Worm (Caenorhabditis elegans) whole organism, L3 larva: Measurements from ENCODE around the gene cpna-1.

Source experiments
- aly-2 ChIP-seq: fragments of 150-350 bp; optimal IDR thresholded peaks from 2 replicates; lab custom pipeline; 2014; ENCODE audit warnings: missing biosample characterization, missing genetic modification characterization
- ama-1 ChIP-seq: fragments of 150-350 bp; optimal IDR thresholded peaks from 2 replicates; lab custom pipeline; 2018
- ceh-16 ChIP-seq: sonication (generic microtip); optimal IDR thresholded peaks from 2 replicates; lab custom pipeline; 2017; ENCODE audit warnings: missing biosample characterization, missing genetic modification characterization
- ceh-82 ChIP-seq: fragments of 150-350 bp; optimal IDR thresholded peaks from 2 replicates; lab custom pipeline; 2014; ENCODE audit warnings: missing biosample characterization, missing genetic modification characterization
- egl-5 ChIP-seq: fragments of 150-350 bp; optimal IDR thresholded peaks from 2 replicates; lab custom pipeline; 2017; ENCODE audit warnings: missing biosample characterization, missing genetic modification reagents, missing genetic modification characterization, inconsistent platforms
- elt-3 ChIP-seq, 3 experiments: fragments of 150-350 bp in 1 of 3; sonication (generic microtip) in 2 of 3; optimal IDR thresholded peaks; 2 replicates in 2 of 3; 4 replicates in 1 of 3; lab custom pipeline; 2014 to 2017; ENCODE audit warnings: missing biosample characterization in 3 of 3, missing genetic modification characterization in 3 of 3
- eor-1 ChIP-seq, 2 experiments: fragments of 150-350 bp; optimal IDR thresholded peaks; 2 replicates each; lab custom pipeline; 2014 to 2018; ENCODE audit warnings: missing biosample characterization in 2 of 2, missing genetic modification characterization in 2 of 2
- hmg-11 ChIP-seq: sonication (generic microtip); optimal IDR thresholded peaks from 2 replicates; lab custom pipeline; 2016; ENCODE audit warnings: missing genetic modification characterization, missing compliant biosample characterization
- jun-1 ChIP-seq: fragments of 150-350 bp; optimal IDR thresholded peaks from 2 replicates; lab custom pipeline; 2014; ENCODE audit warnings: missing biosample characterization, missing genetic modification reagents, missing genetic modification characterization
- lin-15B ChIP-seq: fragments of 150-350 bp; optimal IDR thresholded peaks from 2 replicates; lab custom pipeline; 2014; ENCODE audit warnings: missing biosample characterization, missing genetic modification characterization
- lin-39 ChIP-seq: fragments of 150-350 bp; optimal IDR thresholded peaks from 2 replicates; lab custom pipeline; 2018; ENCODE audit warnings: missing biosample characterization, missing genetic modification reagents, missing genetic modification characterization
- mml-1 ChIP-seq: fragments of 150-350 bp; sonication (generic microtip); optimal IDR thresholded peaks from 3 replicates; lab custom pipeline; 2014; ENCODE audit warnings: missing biosample characterization, missing genetic modification characterization
- nfya-1 ChIP-seq: sonication (generic microtip); optimal IDR thresholded peaks from 2 replicates; lab custom pipeline; 2017; ENCODE audit warnings: missing genetic modification characterization, mild to moderate bottlenecking, missing compliant biosample characterization, antibody characterized with exemption, moderate library complexity; ENCODE audit not compliant: insufficient read depth
- nhr-11 ChIP-seq: fragments of 150-350 bp; optimal IDR thresholded peaks from 2 replicates; lab custom pipeline; 2014; ENCODE audit warnings: missing biosample characterization, missing genetic modification characterization
- nhr-23 ChIP-seq: fragments of 150-350 bp; optimal IDR thresholded peaks from 2 replicates; lab custom pipeline; 2014; ENCODE audit warnings: missing biosample characterization, missing genetic modification reagents, missing genetic modification characterization
- nhr-25 ChIP-seq: sonication (generic microtip); optimal IDR thresholded peaks from 2 replicates; lab custom pipeline; 2017; ENCODE audit warnings: missing biosample characterization, missing genetic modification characterization
- nhr-28 ChIP-seq: fragments of 150-350 bp; optimal IDR thresholded peaks from 2 replicates; lab custom pipeline; 2014; ENCODE audit warnings: missing biosample characterization, missing genetic modification characterization
- nhr-67 ChIP-seq: fragments of 150-350 bp; optimal IDR thresholded peaks from 2 replicates; lab custom pipeline; 2014; ENCODE audit warnings: missing biosample characterization, missing genetic modification characterization
- pqm-1 ChIP-seq: fragments of 150-350 bp; optimal IDR thresholded peaks from 2 replicates; lab custom pipeline; 2017; ENCODE audit warnings: missing biosample characterization, missing genetic modification characterization, inconsistent platforms
- skn-1 ChIP-seq: fragments of 150-350 bp; optimal IDR thresholded peaks from 2 replicates; lab custom pipeline; 2014; ENCODE audit warnings: missing biosample characterization, missing genetic modification characterization
- snpc-4 ChIP-seq: fragments of 150-350 bp; optimal IDR thresholded peaks from 2 replicates; lab custom pipeline; 2014; ENCODE audit warnings: missing biosample characterization, missing genetic modification characterization
- tbx-2 ChIP-seq: sonication (generic microtip); optimal IDR thresholded peaks from 2 replicates; lab custom pipeline; 2016; ENCODE audit warnings: mild to moderate bottlenecking, missing genetic modification characterization, missing compliant biosample characterization
- zag-1 ChIP-seq: fragments of 150-350 bp; optimal IDR thresholded peaks from 2 replicates; lab custom pipeline; 2014; ENCODE audit warnings: missing biosample characterization, missing genetic modification characterization
- ztf-11 ChIP-seq: fragments of 150-350 bp; optimal IDR thresholded peaks from 2 replicates; lab custom pipeline; 2014; ENCODE audit warnings: missing biosample characterization, missing genetic modification characterization
- ztf-4 ChIP-seq: fragments of 150-350 bp; optimal IDR thresholded peaks from 2 replicates; lab custom pipeline; 2014; ENCODE audit warnings: missing biosample characterization, missing genetic modification characterization

Gene cpna-1

DNA sequence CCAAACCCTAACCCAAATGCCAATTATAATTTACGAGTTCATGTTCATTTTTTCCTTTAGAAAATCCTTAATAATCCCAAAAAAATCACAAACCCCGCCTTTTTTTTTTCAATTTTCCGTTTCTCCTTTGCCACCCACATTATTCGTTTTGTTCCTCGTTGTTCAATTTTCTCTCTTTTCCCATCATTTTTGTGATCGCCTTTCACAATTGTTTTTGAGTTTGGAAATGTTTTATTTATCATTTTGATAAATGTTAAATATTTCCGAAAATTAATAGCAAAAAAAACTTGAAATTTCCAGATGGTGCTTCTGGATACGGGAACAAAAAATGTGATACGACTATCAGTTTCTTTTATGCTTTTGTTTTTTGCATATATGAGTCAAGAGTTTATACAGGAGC, 28.9 kb downstream of the cpna-1 start, which contains the start of gene F31D5.2:
F31D5.2 (plus strand) TSS at position 301 of the 400 bp plus-strand sequence.
- no peak for TF ChIP-seq egl-5
- no peak for TF ChIP-seq tbx-2 (tag; lab: Kevin White, UChicago)
- no peak for TF ChIP-seq aly-2
- TF ChIP-seq nhr-11 (tag; lab: Kevin White, UChicago): no peak
- TF ChIP-seq eor-1 (tag; optimal IDR thresholded peaks at IDR 0.05; lab: Kevin White, UChicago): no peak
- TF ChIP-seq skn-1 (tag; lab: Kevin White, UChicago): no peak
- TF ChIP-seq pqm-1 (tag; lab: Kevin White, UChicago): no peak
- no peak for TF ChIP-seq snpc-4 (tag; lab: Kevin White, UChicago)
- TF ChIP-seq jun-1 (tag; lab: Kevin White, UChicago): no peak
- no peak for TF ChIP-seq nhr-28 (tag; lab: Kevin White, UChicago)
- TF ChIP-seq zag-1: no peak
- TF ChIP-seq nhr-23 (tag; lab: Kevin White, UChicago): no peak

DNA sequence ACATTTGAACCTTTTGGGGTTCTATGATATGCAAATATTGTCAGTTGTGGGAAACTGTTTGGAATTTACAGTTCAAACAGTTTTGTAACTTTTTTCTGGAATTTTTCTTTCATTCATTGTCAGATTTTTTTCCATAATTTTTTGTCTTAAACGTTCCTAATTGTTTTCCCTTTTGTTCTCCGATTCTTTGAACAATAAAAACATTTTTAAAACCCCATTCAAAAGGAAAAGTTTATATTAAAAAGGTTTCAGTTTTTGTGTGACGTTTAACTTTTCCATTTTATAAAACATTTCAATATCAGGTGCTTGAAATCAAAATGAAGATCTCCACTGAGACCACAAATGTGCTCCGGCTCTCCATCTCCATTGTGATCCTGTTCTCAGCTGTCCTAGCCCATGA, 32.6 kb downstream of the cpna-1 start, which contains the start of gene F31D5.1:
F31D5.1 (plus strand) TSS at position 301 of the 400 bp plus-strand sequence.
- no peak for TF ChIP-seq nhr-11 (tag; lab: Kevin White, UChicago)
- TF ChIP-seq nhr-67: no peak
- no peak for TF ChIP-seq ceh-16 (tag; lab: Kevin White, UChicago)
- TF ChIP-seq elt-3 (tag; optimal IDR thresholded peaks at IDR 0.05; lab: Kevin White, UChicago): no peak
- TF ChIP-seq nhr-28 (tag; lab: Kevin White, UChicago): no peak
- no peak for TF ChIP-seq nhr-23 (tag; lab: Kevin White, UChicago)
- no peak for TF ChIP-seq ztf-11
- TF ChIP-seq skn-1 (tag; lab: Kevin White, UChicago): no peak
- TF ChIP-seq ceh-82: no peak
- TF ChIP-seq nfya-1 (tag; lab: Kevin White, UChicago): no peak
- no peak for TF ChIP-seq lin-15B

DNA sequence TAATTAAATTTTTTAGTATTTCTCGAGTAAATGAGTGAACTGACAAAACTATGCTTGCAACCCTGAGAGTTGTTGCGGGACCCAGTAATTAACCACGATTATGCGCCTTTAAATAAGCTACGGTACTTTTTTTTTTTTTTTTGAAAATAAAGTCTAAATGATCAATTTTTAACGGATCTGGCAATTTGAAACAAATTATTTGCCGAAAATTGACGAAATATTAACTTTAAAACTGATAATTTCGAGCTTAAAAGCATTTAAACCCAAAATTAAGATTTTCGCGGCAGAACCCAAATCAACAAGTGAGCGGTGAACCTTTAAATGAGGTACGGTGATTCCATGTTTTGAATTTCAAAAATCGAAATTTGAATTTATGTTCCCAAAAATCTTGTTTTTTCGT, 36.0 kb downstream of the cpna-1 start:
- TF ChIP-seq ama-1 (lab: Kevin White, UChicago): no peak
- TF ChIP-seq ztf-4 (tag; lab: Kevin White, UChicago): no peak
- no peak for TF ChIP-seq ceh-16 (tag; lab: Kevin White, UChicago)
- no peak for TF ChIP-seq mml-1

DNA sequence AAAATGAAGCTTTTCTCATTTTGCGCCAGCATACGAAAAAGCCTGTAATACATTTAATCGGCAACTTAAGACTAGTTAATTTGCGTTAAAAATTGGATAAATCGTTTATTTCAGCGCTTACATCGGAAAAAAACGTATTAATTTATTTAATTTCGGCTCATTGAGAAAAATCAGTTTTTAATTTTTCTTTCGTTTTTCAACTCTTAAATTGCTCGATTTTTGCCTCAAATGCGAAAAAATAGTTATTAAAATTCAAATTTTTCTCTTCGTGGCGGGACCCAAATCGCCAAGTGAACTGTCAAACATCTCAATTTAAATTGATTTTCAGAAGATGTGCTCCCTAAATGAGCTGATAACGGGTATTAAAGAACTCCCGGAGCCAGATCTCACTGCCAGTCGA, 36.5 kb downstream of the cpna-1 start, which contains the start of gene C16A11.5:
C16A11.5 (plus strand) TSS at position 323 of the 400 bp plus-strand sequence.
- TF ChIP-seq nhr-25 (tag; lab: Kevin White, UChicago): no peak
- no peak for TF ChIP-seq lin-15B
- TF ChIP-seq nhr-67: no peak
- TF ChIP-seq lin-39 (tag; lab: Kevin White, UChicago): no peak

DNA sequence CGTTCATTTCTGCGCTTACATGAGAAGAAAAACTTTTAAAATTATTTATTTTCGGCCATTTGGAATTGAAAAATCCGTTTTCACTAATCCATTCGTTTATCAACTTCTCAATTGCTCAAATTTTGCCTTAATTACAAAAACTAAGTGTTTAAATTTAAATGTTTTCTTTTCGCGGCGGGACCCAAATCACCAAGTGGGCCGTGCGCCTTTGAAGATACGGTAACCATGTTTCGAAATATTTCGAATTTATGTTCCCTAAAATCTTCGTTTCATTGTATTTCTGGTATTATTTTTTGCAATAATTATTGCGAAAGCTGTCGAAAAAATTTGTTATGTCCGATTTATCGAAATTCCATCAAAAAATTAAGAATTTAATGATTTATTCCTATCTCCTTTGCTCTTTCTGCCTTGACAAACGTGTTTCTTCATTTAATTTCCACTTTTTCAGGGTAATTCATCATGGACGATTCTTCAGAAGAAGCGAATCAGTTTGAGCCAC, 40.2 kb downstream of the cpna-1 start, which contains the start of gene C16A11.4:
C16A11.4 (plus strand) TSS at position 449 of the 499 bp plus-strand sequence.
- TF ChIP-seq eor-1 (tag; optimal IDR thresholded peaks at IDR 0.05; lab: Kevin White, UChicago): no peak
- TF ChIP-seq, all 47 proteins: peak for 0

DNA sequence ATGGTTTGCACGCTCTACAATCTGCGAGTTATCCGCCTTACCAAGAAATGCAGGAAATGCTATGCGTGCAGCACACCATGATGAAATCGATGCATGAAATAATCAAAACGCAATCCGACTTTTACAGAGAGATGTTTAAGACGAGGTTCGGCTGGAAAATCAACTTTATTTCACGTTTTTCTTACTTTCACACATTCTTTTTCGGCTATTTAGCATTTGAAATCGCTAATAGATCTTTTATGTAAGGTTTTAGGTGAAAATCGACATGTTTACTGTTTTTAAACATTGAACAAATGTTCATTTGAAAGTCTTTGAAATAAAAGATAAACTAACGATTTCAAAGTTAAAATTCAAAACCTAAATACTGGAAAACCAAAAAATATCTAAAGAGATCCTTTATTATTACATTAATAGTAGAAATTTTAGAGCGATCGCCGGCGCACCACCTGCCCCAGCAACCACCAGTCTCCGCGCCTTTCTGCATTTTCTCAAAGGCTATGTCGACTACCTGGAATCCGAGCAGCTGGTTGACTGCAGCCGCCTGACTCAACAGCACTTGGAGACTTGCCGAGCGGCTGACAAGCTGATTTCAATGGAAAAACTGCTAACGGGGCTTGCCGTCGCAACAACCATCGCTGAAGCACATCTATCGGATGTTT, 41.8 kb downstream of the cpna-1 start:
- TF ChIP-seq aly-2 (no peak), eor-1 (tag; optimal IDR thresholded peaks at IDR 0.05; lab: Kevin White, UChicago) (no peak)

DNA sequence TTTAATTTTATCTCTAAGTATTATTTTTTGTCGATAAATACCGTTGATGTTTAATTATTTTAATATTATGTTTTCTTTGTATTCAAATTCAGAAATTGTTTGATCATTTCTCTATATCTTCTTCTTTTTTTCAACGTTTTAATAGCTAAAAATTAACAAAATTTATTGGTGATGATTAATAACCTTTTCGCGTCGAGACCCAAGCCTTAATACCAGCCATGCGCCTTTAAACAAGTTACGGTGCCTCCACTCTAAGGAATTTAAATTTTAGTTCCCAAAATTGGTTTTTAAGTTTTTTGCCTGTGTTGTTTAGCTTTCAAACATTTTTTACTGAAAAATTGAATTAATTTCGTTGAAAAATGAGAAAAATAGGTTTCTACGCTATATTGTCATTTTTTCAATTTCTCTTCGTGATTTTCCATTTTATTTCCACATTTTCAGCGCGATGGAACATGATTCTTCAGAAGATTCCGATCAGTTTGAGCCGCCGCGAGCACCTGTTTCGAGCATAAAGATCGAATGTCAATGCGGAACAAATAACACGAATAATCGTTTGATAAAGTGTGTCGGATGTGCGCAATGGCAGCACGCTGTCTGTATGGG, 42.7 kb downstream of the cpna-1 start, which contains the start of gene C16A11.3:
C16A11.3 (plus strand) TSS at position 440 of the 603 bp plus-strand sequence.
- TF ChIP-seq hmg-11 (tag; lab: Kevin White, UChicago) (no peak), nhr-67 (no peak), tbx-2 (tag; lab: Kevin White, UChicago) (no peak)
